Worm (Caenorhabditis elegans) whole organism, L4/young adult: Measurements from ENCODE around the gene C23H4.8.

Experiments
- W03F9.2 ChIP-seq: fragments of 150-350 bp; optimal IDR thresholded peaks from 2 replicates; lab custom pipeline; 2014; ENCODE audit warnings: missing biosample characterization, missing genetic modification characterization
- dao-5 ChIP-seq: sonication (generic microtip); optimal IDR thresholded peaks from 2 replicates; lab custom pipeline; 2016; ENCODE audit warnings: missing genotype, missing genetic modification characterization, moderate library complexity, missing compliant biosample characterization
- him-1 ChIP-seq: sonication (generic microtip); optimal IDR thresholded peaks from 2 replicates; lab custom pipeline; 2016; ENCODE audit warnings: missing genotype, missing genetic modification reagents, missing genetic modification characterization, missing compliant biosample characterization

Gene C23H4.8

ce11 chrX:12178351-12179089, 38.5 kb upstream of the C23H4.8 start:
- TF ChIP-seq dao-5 (no peak), him-1 (no peak), W03F9.2 (tag; lab: Kevin White, UChicago) (no peak)

ce11 chrX:12179090-12179488, 38.0 kb upstream of the C23H4.8 start:
- TF ChIP-seq him-1 (no peak), W03F9.2 (tag; lab: Kevin White, UChicago) (no peak), dao-5 (no peak)

ce11 chrX:12179817-12180384, 37.1 kb upstream of the C23H4.8 start:
- TF ChIP-seq W03F9.2 (tag; lab: Kevin White, UChicago) (no peak), dao-5 (no peak), him-1 (no peak)

- TF ChIP-seq W03F9.2 (tag; lab: Kevin White, UChicago) (no peak), him-1 (no peak), dao-5 (no peak)
Measured at ce11 chrX:12180681-12181080, 36.4 kb upstream of the C23H4.8 start.

ce11 chrX:12181606-12182005, 35.4 kb upstream of the C23H4.8 start:
- TF ChIP-seq dao-5 (no peak), W03F9.2 (tag; lab: Kevin White, UChicago) (no peak), him-1 (no peak)

ce11 chrX:12182684-12183477, 34.2 kb upstream of the C23H4.8 start:
- TF ChIP-seq dao-5 (no peak), him-1 (no peak)

ce11 chrX:12184393-12184792, 32.6 kb upstream of the C23H4.8 start:
- TF ChIP-seq dao-5: no peak
- TF ChIP-seq W03F9.2 (tag; lab: Kevin White, UChicago): no peak
- TF ChIP-seq him-1: no peak

- TF ChIP-seq dao-5 (no peak), him-1 (no peak), W03F9.2 (tag; lab: Kevin White, UChicago) (no peak)
Measured at ce11 chrX:12185847-12186559, 31.0 kb upstream of the C23H4.8 start.

ce11 chrX:12186592-12186991, 30.5 kb upstream of the C23H4.8 start:
- TF ChIP-seq him-1: no peak

- no peak for TF ChIP-seq W03F9.2 (tag; lab: Kevin White, UChicago)
- TF ChIP-seq him-1: no peak
- TF ChIP-seq dao-5: no peak
Measured at ce11 chrX:12188280-12189071, 28.6 kb upstream of the C23H4.8 start.

- TF ChIP-seq him-1: no peak
- TF ChIP-seq dao-5: no peak
- no peak for TF ChIP-seq W03F9.2 (tag; lab: Kevin White, UChicago)
Measured at ce11 chrX:12197367-12197766, 19.7 kb upstream of the C23H4.8 start.

- TF ChIP-seq dao-5 (no peak), him-1 (peak; percentile 15)
Measured at ce11 chrX:12198298-12198697, 18.7 kb upstream of the C23H4.8 start.

ce11 chrX:12200577-12200976, 16.5 kb upstream of the C23H4.8 start:
- TF ChIP-seq W03F9.2 (tag; lab: Kevin White, UChicago) (no peak), him-1 (no peak), dao-5 (no peak)

- no peak for TF ChIP-seq dao-5
- no peak for TF ChIP-seq W03F9.2 (tag; lab: Kevin White, UChicago)
- no peak for TF ChIP-seq him-1
Measured at ce11 chrX:12201435-12201834, 15.6 kb upstream of the C23H4.8 start.
